In the genomic region with DNA sequence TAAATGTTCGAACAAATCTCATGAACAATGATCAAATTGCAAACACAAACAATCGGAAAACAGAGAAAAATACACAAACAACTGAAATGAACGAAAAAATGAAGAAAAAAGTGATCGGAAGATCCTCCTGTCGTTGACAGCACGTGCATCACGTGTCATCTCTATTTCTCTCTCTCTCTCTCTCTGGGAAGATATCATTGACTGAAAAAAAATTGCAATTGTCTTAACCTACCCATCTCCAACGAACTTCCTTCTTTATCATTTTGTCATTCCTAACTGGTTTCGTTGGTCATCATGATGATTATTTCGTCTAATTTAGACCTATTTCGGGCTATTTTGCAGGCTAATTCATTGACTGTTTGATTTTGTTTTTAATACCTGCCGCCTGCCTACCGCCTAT, we compare ENCODE assay signal across 1 worm cellular context.
A peak's percentile ranks its signal among the peaks of the same experiment; 100 is the strongest.
TF ChIP-seq lines count a peak whose summit lies in the region.

No protein-coding gene starts in this region.

TF ChIP-seq in whole organism, L1 larva, 84 proteins besides CTCF, POLR2A, EP300 and RAD21 (continued from another document):
- TF ChIP-seq snu-23 (GFP tag; optimal IDR thresholded peaks at IDR 0.05; lab: Kevin White, UChicago) (peak; percentile 84), swsn-7 (tag; optimal IDR thresholded peaks at IDR 0.05; lab: Kevin White, UChicago) (no peak), hpl-2 (GFP tag; optimal IDR thresholded peaks at IDR 0.05; lab: Kevin White, UChicago) (no peak), nhr-237 (tag; optimal IDR thresholded peaks at IDR 0.05; lab: Kevin White, UChicago) (no peak), pax-3 (tag; optimal IDR thresholded peaks at IDR 0.05; lab: Kevin White, UChicago) (no peak), nhr-85 (tag; lab: Kevin White, UChicago) (peak; percentile 93), mef-2 (tag; optimal IDR thresholded peaks at IDR 0.05; lab: Kevin White, UChicago) (no peak), xbp-1 (tag; optimal IDR thresholded peaks at IDR 0.05; lab: Kevin White, UChicago) (no peak), fkh-8 (tag; optimal IDR thresholded peaks at IDR 0.05; lab: Kevin White, UChicago) (no peak), egl-27 (tag; optimal IDR thresholded peaks at IDR 0.05; lab: Kevin White, UChicago) (no peak), unc-62 (GFP tag; optimal IDR thresholded peaks at IDR 0.05; lab: Kevin White, UChicago) (no peak), grh-1 (GFP tag; IDR thresholded peaks at IDR 0.05; lab: Robert Waterston, UW) (peak; percentile 74), nhr-19 (GFP tag; conservative IDR thresholded peaks at IDR 0.05; lab: Robert Waterston, UW) (peak; percentile 56), unc-98 (GFP tag; IDR thresholded peaks at IDR 0.05; lab: Robert Waterston, UW) (no peak), tlp-1 (tag; optimal IDR thresholded peaks at IDR 0.05; lab: Kevin White, UChicago) (no peak), alr-1 (tag; optimal IDR thresholded peaks at IDR 0.05; lab: Kevin White, UChicago; ENCODE audit: borderline replicate concordance) (no peak), ceh-82 (tag; optimal IDR thresholded peaks at IDR 0.05; lab: Kevin White, UChicago) (no peak), nhr-84 (tag; optimal IDR thresholded peaks at IDR 0.05; lab: Kevin White, UChicago) (no peak), fkh-10 (GFP tag; optimal IDR thresholded peaks at IDR 0.05; lab: Kevin White, UChicago) (no peak), C16A3.4 (tag; optimal IDR thresholded peaks at IDR 0.05; lab: Kevin White, UChicago) (no peak), pqm-1 (tag; optimal IDR thresholded peaks at IDR 0.05; lab: Kevin White, UChicago) (no peak), C04F5.9 (tag; optimal IDR thresholded peaks at IDR 0.05; lab: Kevin White, UChicago) (no peak), nhr-90 (tag; optimal IDR thresholded peaks at IDR 0.05; lab: Kevin White, UChicago; ENCODE audit: poor library complexity) (peak; percentile 56), hlh-17 (GFP tag; optimal IDR thresholded peaks at IDR 0.05; lab: Kevin White, UChicago; ENCODE audit: borderline replicate concordance) (no peak), nhr-11 (tag; optimal IDR thresholded peaks at IDR 0.05; lab: Kevin White, UChicago) (no peak), lin-35 (GFP tag; optimal IDR thresholded peaks at IDR 0.05; lab: Kevin White, UChicago) (peak; percentile 24 to 71), lir-3 (tag; optimal IDR thresholded peaks at IDR 0.05; lab: Kevin White, UChicago; ENCODE audit: poor library complexity) (peak; percentile 76), F16B12.6 (tag; optimal IDR thresholded peaks at IDR 0.05; lab: Kevin White, UChicago) (no peak), nhr-20 (tag; optimal IDR thresholded peaks at IDR 0.05; lab: Kevin White, UChicago) (peak; percentile 80), ceh-88 (GFP tag; IDR thresholded peaks at IDR 0.05; lab: Robert Waterston, UW) (no peak), egl-13 (tag; optimal IDR thresholded peaks at IDR 0.05; lab: Kevin White, UChicago) (no peak), unc-130 (tag; optimal IDR thresholded peaks at IDR 0.05; lab: Kevin White, UChicago) (peak; percentile 18), C34B4.2 (tag; optimal IDR thresholded peaks at IDR 0.05; lab: Kevin White, UChicago) (no peak), lin-39 (tag; optimal IDR thresholded peaks at IDR 0.05; lab: Kevin White, UChicago) (no peak)
